Worm (Caenorhabditis elegans): ENCODE measurements around the gene F54D10.7.

Gene F54D10.7

DNA sequence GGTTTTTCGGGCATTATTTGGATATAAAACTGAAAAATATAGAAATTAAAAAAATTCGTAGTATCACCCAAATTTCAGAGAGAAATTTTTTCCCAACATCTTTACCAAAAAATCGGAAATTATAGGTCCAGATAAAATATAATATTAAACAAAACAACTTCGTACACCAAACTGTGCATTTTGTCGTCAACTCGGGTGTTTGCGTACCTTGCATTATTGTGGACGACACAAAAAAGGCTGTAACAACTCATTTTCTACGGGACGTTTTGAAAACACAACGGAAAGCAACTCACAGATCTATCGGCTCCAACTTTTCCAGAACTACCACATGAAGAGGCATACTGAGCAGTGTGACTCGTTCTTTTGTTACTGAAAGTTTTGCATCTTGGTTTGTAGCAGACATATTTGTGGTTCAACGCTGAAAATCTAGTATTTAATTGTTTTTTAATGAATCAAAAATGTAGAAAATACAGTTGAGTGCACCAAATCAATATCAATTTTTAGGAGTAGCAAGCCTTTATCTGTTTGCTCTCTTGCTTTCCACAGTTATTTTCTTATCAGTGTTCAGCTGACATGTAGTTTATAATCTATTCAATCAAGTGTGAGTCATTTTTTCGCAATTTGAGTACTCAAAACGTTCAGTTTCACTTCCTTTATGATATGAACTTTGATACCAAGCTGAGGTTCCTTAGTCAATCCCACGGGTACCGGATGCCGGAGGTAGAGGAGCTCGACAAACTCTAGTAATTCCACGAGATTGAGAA is 5.5 kb downstream of the F54D10.7 start:
- TF ChIP-seq hmg-4 (GFP tag; optimal IDR thresholded peaks at IDR 0.05) (no peak), hmbx-1 (tag; optimal IDR thresholded peaks at IDR 0.05) (no peak), F13C5.2 (tag; optimal IDR thresholded peaks at IDR 0.05) (no peak), ets-7 (tag; optimal IDR thresholded peaks at IDR 0.05) (no peak), ceh-13 (GFP tag; optimal IDR thresholded peaks at IDR 0.05) (no peak), flt-1 (GFP tag; IDR thresholded peaks at IDR 0.05) (no peak), tbx-37 (GFP tag; conservative IDR thresholded peaks at IDR 0.05) (no peak)

DNA sequence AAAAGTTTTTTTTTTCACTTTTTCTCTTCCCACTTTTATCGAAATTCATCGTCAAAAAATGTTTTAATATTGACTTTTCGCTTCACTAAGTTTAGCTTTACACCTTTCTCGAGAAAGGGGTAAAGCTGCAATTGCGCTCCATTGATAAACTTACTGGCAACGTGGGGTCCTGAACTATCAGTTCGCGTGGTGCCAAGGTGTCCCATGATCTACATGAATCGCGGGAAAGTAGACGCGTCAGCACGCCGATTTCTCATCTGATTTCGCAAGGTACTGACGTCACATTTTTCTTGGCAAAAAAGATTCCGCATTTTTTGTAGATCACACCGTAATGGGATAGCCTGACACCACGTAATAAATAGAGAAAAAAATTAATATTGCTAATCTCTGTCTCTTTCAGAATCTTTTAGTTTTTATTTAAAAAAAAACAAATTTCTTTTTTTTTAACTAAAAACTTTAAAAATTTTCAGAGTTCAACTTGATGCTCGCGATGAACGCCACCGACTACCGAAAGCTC is 9.2 kb downstream of the F54D10.7 start, which contains the start of gene lido-15:
Gene lido-15 (plus strand): TSS at position 467 of the 517 bp plus-strand sequence.
- TF ChIP-seq ama-1 (optimal IDR thresholded peaks at IDR 0.05) (no peak), tbx-37 (GFP tag; conservative IDR thresholded peaks at IDR 0.05) (no peak), tra-4 (tag; optimal IDR thresholded peaks at IDR 0.05) (no peak)

DNA sequence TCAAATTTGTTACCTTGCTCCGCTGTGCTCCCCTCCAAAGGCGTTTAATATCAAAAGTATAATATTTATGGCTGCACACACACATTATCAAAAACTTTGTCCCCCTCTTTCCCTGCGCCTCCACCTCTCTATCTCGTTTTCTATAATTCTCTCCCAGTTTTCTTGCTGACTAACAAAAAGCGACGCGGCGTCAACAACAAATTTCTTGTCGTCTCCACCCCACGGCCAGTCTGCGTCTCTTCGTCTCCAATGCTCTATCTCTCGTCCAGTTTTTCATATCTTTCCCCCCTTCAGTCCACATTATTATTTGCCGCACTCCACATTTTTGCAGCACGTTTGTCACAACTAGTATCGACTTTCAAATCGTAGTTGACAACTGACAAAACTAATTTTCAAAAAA is 10.5 kb downstream of the F54D10.7 start:
- TF ChIP-seq tbx-11 (GFP tag; IDR thresholded peaks at IDR 0.05) (no peak), ceh-36 (tag; optimal IDR thresholded peaks at IDR 0.05) (no peak), ceh-13 (GFP tag; optimal IDR thresholded peaks at IDR 0.05) (no peak), B0310.2 (tag; optimal IDR thresholded peaks at IDR 0.05) (no peak), tbx-37 (GFP tag; conservative IDR thresholded peaks at IDR 0.05) (no peak), scrt-1 (GFP tag; IDR thresholded peaks at IDR 0.05) (no peak), pes-1 (GFP tag; IDR thresholded peaks at IDR 0.05) (no peak), flt-1 (GFP tag; IDR thresholded peaks at IDR 0.05) (no peak), hnd-1 (tag; optimal IDR thresholded peaks at IDR 0.05) (no peak)

DNA sequence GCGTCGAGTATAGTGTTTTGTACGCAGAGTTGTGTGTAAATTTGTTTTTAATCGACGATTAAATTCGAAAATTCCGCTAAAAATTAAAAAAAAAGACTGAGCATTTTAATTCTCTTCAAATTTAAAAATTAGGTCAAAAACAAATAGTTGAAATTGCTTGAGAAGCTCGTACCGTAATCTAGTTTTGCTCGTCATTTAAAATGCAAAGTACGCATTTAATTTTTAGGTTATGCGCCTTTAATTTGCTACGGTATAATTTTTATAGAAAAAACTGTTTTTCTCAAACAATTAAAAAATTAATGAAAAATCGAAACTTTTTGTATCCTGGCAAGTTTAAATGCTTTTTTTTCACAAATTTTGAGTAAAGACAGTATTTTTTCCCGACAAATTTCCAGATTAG is 12.5 kb downstream of the F54D10.7 start:
- TF ChIP-seq aly-1 (tag; optimal IDR thresholded peaks at IDR 0.05) (no peak), hmbx-1 (tag; optimal IDR thresholded peaks at IDR 0.05) (no peak), B0310.2 (tag; optimal IDR thresholded peaks at IDR 0.05) (no peak), F13C5.2 (tag; optimal IDR thresholded peaks at IDR 0.05) (no peak), ceh-36 (tag; optimal IDR thresholded peaks at IDR 0.05) (no peak), tra-4 (tag; optimal IDR thresholded peaks at IDR 0.05) (no peak), ceh-13 (GFP tag; optimal IDR thresholded peaks at IDR 0.05) (no peak), tbx-11 (GFP tag; IDR thresholded peaks at IDR 0.05) (no peak), sea-1 (GFP tag; conservative IDR thresholded peaks at IDR 0.05) (no peak), hnd-1 (tag; optimal IDR thresholded peaks at IDR 0.05) (no peak), tbx-37 (GFP tag; conservative IDR thresholded peaks at IDR 0.05) (no peak), flt-1 (GFP tag; IDR thresholded peaks at IDR 0.05) (no peak), pes-1 (GFP tag; IDR thresholded peaks at IDR 0.05) (no peak)

DNA sequence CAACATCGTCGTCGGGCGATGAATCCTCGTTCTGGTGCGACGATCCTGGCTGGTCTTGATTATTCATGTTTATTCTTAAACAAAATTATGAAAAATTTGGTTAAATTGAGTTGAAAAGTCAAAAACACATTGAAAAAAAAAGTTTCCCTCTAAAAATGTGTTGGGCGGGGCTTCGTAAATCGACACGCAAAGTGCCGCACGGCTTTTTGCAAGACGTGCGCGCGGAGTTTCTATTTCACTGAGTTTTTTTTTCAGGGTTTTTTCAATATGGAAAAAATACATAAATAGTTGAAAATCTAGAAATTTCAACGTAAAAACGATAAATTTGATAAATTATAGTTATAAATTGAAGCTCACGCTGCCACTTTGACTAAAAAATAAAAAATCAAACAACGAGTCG is 13.0 kb downstream of the F54D10.7 start, which contains the start of gene F54D10.5:
Gene F54D10.5 (minus strand): TSS at position 74 of the 400 bp plus-strand sequence.
- TF ChIP-seq tra-4 (tag; optimal IDR thresholded peaks at IDR 0.05) (no peak), F13C5.2 (tag; optimal IDR thresholded peaks at IDR 0.05) (peak; percentile 45), hmg-4 (GFP tag; optimal IDR thresholded peaks at IDR 0.05) (no peak), pes-1 (GFP tag; IDR thresholded peaks at IDR 0.05) (peak; percentile 29; the same call in 1 of the 2 replicates), hmbx-1 (tag; optimal IDR thresholded peaks at IDR 0.05) (no peak), flt-1 (GFP tag; IDR thresholded peaks at IDR 0.05) (peak; percentile 14; the same call in 1 of the 2 replicates), ceh-36 (tag; optimal IDR thresholded peaks at IDR 0.05) (no peak), B0310.2 (tag; optimal IDR thresholded peaks at IDR 0.05) (no peak)

DNA sequence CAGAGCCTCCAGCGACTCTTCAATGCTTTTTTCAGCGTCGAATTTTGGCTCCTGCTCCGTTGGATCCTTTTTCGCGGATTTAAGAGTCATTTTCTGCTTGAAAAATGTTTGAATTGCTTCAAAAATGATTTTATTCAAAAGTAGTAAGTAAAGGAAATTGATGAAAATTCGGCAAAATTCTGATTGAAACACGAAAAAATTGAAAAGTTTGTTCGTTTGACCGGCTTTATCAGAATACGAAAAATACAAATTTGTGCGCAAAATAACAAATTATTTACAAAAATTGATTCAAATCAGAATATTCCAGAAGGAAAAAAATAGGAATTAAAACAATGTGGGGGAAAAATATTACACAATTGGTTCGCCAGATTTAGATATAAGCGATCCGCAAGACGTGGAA is 14.1 kb downstream of the F54D10.7 start, which contains the start of gene F54D10.4:
Gene F54D10.4 (minus strand): TSS at position 101 of the 400 bp plus-strand sequence.
- no peak for TF ChIP-seq scrt-1 (GFP tag; IDR thresholded peaks at IDR 0.05)
- TF ChIP-seq F13C5.2 (tag; optimal IDR thresholded peaks at IDR 0.05), result no peak

DNA sequence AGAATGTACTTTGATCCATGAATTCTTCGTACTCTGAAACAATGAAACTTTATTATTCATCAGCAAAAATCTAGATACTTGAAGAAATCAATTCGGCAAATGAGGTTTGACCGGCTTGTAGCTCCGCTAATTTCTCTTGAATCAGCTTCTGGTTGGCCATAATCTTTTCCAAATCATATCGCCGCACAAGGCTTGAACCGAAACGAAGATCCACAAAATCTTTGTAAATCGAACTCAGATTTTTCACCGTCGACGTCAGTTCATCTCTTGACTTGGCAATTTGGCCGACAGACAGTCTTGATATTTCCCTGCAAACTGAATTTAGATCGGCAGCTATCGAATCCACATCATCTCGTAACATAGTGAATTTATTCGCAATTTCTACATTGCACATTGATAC is 15.6 kb downstream of the F54D10.7 start:
- TF ChIP-seq flt-1 (GFP tag; IDR thresholded peaks at IDR 0.05), result no peak
- TF ChIP-seq ama-1 (optimal IDR thresholded peaks at IDR 0.05), result no peak
- TF ChIP-seq sea-1 (GFP tag; conservative IDR thresholded peaks at IDR 0.05), result no peak

DNA sequence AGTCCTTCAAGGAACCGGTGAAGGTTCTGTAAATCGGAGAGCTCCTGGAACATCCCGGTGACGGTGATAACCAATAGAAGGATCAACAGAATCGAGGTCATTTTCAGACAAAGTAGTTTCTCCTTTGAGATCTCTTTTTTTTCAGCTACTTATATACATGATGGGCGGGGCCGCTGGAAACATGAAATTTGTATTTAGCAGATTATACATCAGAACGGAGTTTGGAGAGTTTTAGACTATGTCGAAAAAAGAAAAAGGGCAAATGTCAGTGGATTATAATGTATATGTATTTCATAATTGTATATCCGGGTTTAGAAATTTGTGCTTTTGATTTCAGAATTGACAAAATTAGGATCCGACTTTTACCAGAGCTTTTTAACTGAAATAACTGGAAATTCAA is 17.9 kb downstream of the F54D10.7 start, which contains the start of gene ins-32:
Gene ins-32 (minus strand): TSS at position 101 of the 400 bp plus-strand sequence.
- TF ChIP-seq tbx-11 (GFP tag; IDR thresholded peaks at IDR 0.05) (no peak), hmbx-1 (tag; optimal IDR thresholded peaks at IDR 0.05) (no peak), aly-1 (tag; optimal IDR thresholded peaks at IDR 0.05) (no peak), ceh-13 (GFP tag; optimal IDR thresholded peaks at IDR 0.05) (no peak), ama-1 (optimal IDR thresholded peaks at IDR 0.05) (no peak), flt-1 (GFP tag; IDR thresholded peaks at IDR 0.05) (no peak), scrt-1 (GFP tag; IDR thresholded peaks at IDR 0.05) (no peak), hmg-4 (GFP tag; optimal IDR thresholded peaks at IDR 0.05) (no peak), ceh-36 (tag; optimal IDR thresholded peaks at IDR 0.05) (no peak), ets-7 (tag; optimal IDR thresholded peaks at IDR 0.05) (no peak), B0310.2 (tag; optimal IDR thresholded peaks at IDR 0.05) (no peak), pes-1 (GFP tag; IDR thresholded peaks at IDR 0.05) (no peak), F13C5.2 (tag; optimal IDR thresholded peaks at IDR 0.05) (no peak)
